Fruit fly (Drosophila melanogaster) whole organism, embryonic: ENCODE data around the gene sinu.

Experiments
- Ada2b ChIP-seq: fragments of 200-800 bp; sonication (Bioruptor generic); IDR thresholded peaks from 2 replicates; pipeline ENCODE4 v1.3.6; 2022; ENCODE audit warnings: missing biosample characterization, missing genetic modification characterization
- BEAF-32 ChIP-seq: fragments of 200-800 bp; sonication (Bioruptor generic); optimal IDR thresholded peaks from 3 replicates; lab custom pipeline; 2017; ENCODE audit warnings: missing biosample characterization, missing genetic modification characterization, mild to moderate bottlenecking, moderate library complexity, missing genetic modification reagents
- CG11093 ChIP-seq: fragments of 200-800 bp; sonication (Bioruptor generic); IDR thresholded peaks from 3 replicates; pipeline ENCODE4 v1.3.6; 2022; ENCODE audit warnings: missing biosample characterization, missing genetic modification characterization
- CG13894 ChIP-seq: fragments of 200-800 bp; sonication (Bioruptor generic); optimal IDR thresholded peaks from 3 replicates; lab custom pipeline; 2018; ENCODE audit warnings: missing biosample characterization, mild to moderate bottlenecking, missing genetic modification characterization, moderate library complexity
- CG14667 ChIP-seq: fragments of 200-800 bp; sonication (Bioruptor generic); IDR thresholded peaks from 2 replicates; pipeline ENCODE4 v1.3.6; 2022; ENCODE audit warnings: missing biosample characterization, missing genetic modification characterization
- CG15073 ChIP-seq: fragments of 200-800 bp; sonication (Bioruptor generic); optimal IDR thresholded peaks from 2 replicates; lab custom pipeline; 2016; ENCODE audit warnings: missing biosample characterization, missing genetic modification characterization
- CG1529 ChIP-seq: fragments of 200-800 bp; sonication (Bioruptor generic); optimal IDR thresholded peaks from 3 replicates; lab custom pipeline; 2018; ENCODE audit warnings: missing biosample characterization, missing genetic modification characterization
- CG1602 ChIP-seq: fragments of 200-800 bp; sonication (Bioruptor generic); optimal IDR thresholded peaks from 3 replicates; lab custom pipeline; 2016; ENCODE audit warnings: missing biosample characterization, missing genetic modification characterization
- CG1603 ChIP-seq: fragments of 200-800 bp; sonication (Bioruptor generic); optimal IDR thresholded peaks from 2 replicates; lab custom pipeline; 2019; ENCODE audit warnings: missing biosample characterization, mild to moderate bottlenecking, missing genetic modification characterization, moderate library complexity
- CG2120 ChIP-seq: fragments of 200-800 bp; sonication (Bioruptor generic); optimal IDR thresholded peaks from 3 replicates; lab custom pipeline; 2016; ENCODE audit warnings: missing biosample characterization, missing genetic modification characterization
- CG30020 ChIP-seq: fragments of 200-800 bp; optimal IDR thresholded peaks from 2 replicates; lab custom pipeline; 2019; ENCODE audit warnings: missing biosample characterization, mild to moderate bottlenecking, missing genetic modification characterization, moderate library complexity
- CG3065 ChIP-seq: fragments of 200-800 bp; sonication (Bioruptor generic); optimal IDR thresholded peaks from 2 replicates; lab custom pipeline; 2016; ENCODE audit warnings: missing biosample characterization, missing genetic modification characterization
- CG31441 ChIP-seq: fragments of 200-800 bp; sonication (Bioruptor generic); IDR thresholded peaks from 2 replicates; pipeline ENCODE4 v1.3.6; 2022; ENCODE audit warnings: missing biosample characterization, missing genetic modification characterization
- CG4328 ChIP-seq: fragments of 200-800 bp; sonication (Bioruptor generic); optimal IDR thresholded peaks from 3 replicates; lab custom pipeline; 2017; ENCODE audit warnings: missing biosample characterization, missing genetic modification reagents, missing genetic modification characterization
- CG4730 ChIP-seq: fragments of 200-800 bp; sonication (Bioruptor generic); IDR thresholded peaks from 2 replicates; pipeline ENCODE4 v1.3.6; 2022; ENCODE audit warnings: missing biosample characterization, missing genetic modification characterization
- CG6254 ChIP-seq: fragments of 200-800 bp; sonication (Bioruptor generic); optimal IDR thresholded peaks from 3 replicates; lab custom pipeline; 2017; ENCODE audit warnings: mild to moderate bottlenecking, missing biosample characterization, missing genetic modification reagents, missing genetic modification characterization
- CG6854 ChIP-seq: fragments of 200-800 bp; sonication (Bioruptor generic); optimal IDR thresholded peaks from 3 replicates; lab custom pipeline; 2017; ENCODE audit warnings: missing biosample characterization, mild to moderate bottlenecking, missing genetic modification characterization
- CG7928 ChIP-seq: fragments of 200-800 bp; sonication (Bioruptor generic); optimal IDR thresholded peaks from 2 replicates; lab custom pipeline; 2017; ENCODE audit warnings: missing biosample characterization, mild to moderate bottlenecking, missing genetic modification characterization
- CG7987 ChIP-seq: fragments of 200-800 bp; sonication (Bioruptor generic); optimal IDR thresholded peaks from 2 replicates; lab custom pipeline; 2018; ENCODE audit warnings: missing biosample characterization, mild to moderate bottlenecking, missing genetic modification characterization, moderate library complexity
- CG8089 ChIP-seq: fragments of 200-800 bp; sonication (Bioruptor generic); optimal IDR thresholded peaks from 3 replicates; lab custom pipeline; 2016; ENCODE audit warnings: missing biosample characterization, missing genetic modification characterization
- CG9437 ChIP-seq: fragments of 200-800 bp; sonication (Bioruptor generic); optimal IDR thresholded peaks from 2 replicates; lab custom pipeline; 2018; ENCODE audit warnings: missing biosample characterization, mild to moderate bottlenecking, missing genetic modification characterization
- Dad ChIP-seq: fragments of 200-800 bp; sonication (Bioruptor generic); optimal IDR thresholded peaks from 3 replicates; lab custom pipeline; 2016; ENCODE audit warnings: missing biosample characterization, missing genetic modification characterization
- Fer1 ChIP-seq: fragments of 200-800 bp; sonication (Bioruptor generic); optimal IDR thresholded peaks from 2 replicates; lab custom pipeline; 2017; ENCODE audit warnings: missing biosample characterization, mild to moderate bottlenecking, missing genetic modification characterization
- HLH3B ChIP-seq: fragments of 200-800 bp; sonication (Bioruptor generic); IDR thresholded peaks from 2 replicates; pipeline ENCODE4 v1.3.6; 2022; ENCODE audit warnings: missing biosample characterization, missing genetic modification characterization
- Hand ChIP-seq: fragments of 200-800 bp; sonication (Bioruptor generic); optimal IDR thresholded peaks from 2 replicates; lab custom pipeline; 2017; ENCODE audit warnings: mild to moderate bottlenecking, missing biosample characterization, missing genetic modification reagents, missing genetic modification characterization
- MESR4 ChIP-seq: fragments of 200-800 bp; sonication (Bioruptor generic); optimal IDR thresholded peaks from 2 replicates; lab custom pipeline; 2018; ENCODE audit warnings: missing biosample characterization, mild to moderate bottlenecking, missing genetic modification characterization, moderate library complexity
- Meics ChIP-seq: fragments of 200-800 bp; sonication (Bioruptor generic); optimal IDR thresholded peaks from 2 replicates; lab custom pipeline; 2017; ENCODE audit warnings: missing biosample characterization, mild to moderate bottlenecking, missing genetic modification characterization
- Neu2 ChIP-seq: fragments of 200-800 bp; sonication (Bioruptor generic); optimal IDR thresholded peaks from 3 replicates; lab custom pipeline; 2016; ENCODE audit warnings: missing biosample characterization, missing genetic modification characterization, borderline replicate concordance
- Nf-YB ChIP-seq: fragments of 200-800 bp; sonication (Bioruptor generic); optimal IDR thresholded peaks from 3 replicates; lab custom pipeline; 2019; ENCODE audit warnings: missing biosample characterization, mild to moderate bottlenecking, missing genetic modification characterization, moderate library complexity
- NfI ChIP-seq: fragments of 200-800 bp; sonication (Bioruptor generic); optimal IDR thresholded peaks from 3 replicates; lab custom pipeline; 2018; ENCODE audit warnings: missing biosample characterization, mild to moderate bottlenecking, missing genetic modification characterization, moderate library complexity
- Oaz ChIP-seq: fragments of 200-800 bp; sonication (Bioruptor generic); IDR thresholded peaks from 2 replicates; pipeline ENCODE4 v1.3.6; 2022; ENCODE audit warnings: missing biosample characterization, missing genetic modification characterization
- Optix ChIP-seq: fragments of 200-800 bp; sonication (Bioruptor generic); IDR thresholded peaks from 3 replicates; pipeline ENCODE4 v1.3.6; 2022; ENCODE audit warnings: missing biosample characterization, missing genetic modification characterization
- Pdp1 ChIP-seq, 2 experiments: fragments of 200-800 bp; sonication (Bioruptor generic); optimal IDR thresholded peaks; 3 replicates each; lab custom pipeline; 2016; ENCODE audit warnings: missing biosample characterization in 2 of 2, missing genetic modification characterization in 2 of 2, mild to moderate bottlenecking in 1 of 2, moderate library complexity in 1 of 2
- Xbp1 ChIP-seq: fragments of 200-800 bp; sonication (Bioruptor generic); optimal IDR thresholded peaks from 3 replicates; lab custom pipeline; 2016; ENCODE audit warnings: missing biosample characterization, mild to moderate bottlenecking, missing genetic modification characterization
- ab ChIP-seq: fragments of 200-800 bp; sonication (Bioruptor generic); optimal IDR thresholded peaks from 2 replicates; lab custom pipeline; 2016; ENCODE audit warnings: missing biosample characterization, missing genetic modification characterization
- al ChIP-seq: fragments of 200-800 bp; sonication (Bioruptor generic); IDR thresholded peaks from 2 replicates; pipeline ENCODE4 v1.3.6; 2022; ENCODE audit warnings: missing biosample characterization, missing genetic modification characterization
- br ChIP-seq: fragments of >200 bp; optimal IDR thresholded peaks from 2 replicates; lab custom pipeline; 2017
- dmrt99B ChIP-seq: fragments of 200-800 bp; sonication (Bioruptor generic); optimal IDR thresholded peaks from 2 replicates; lab custom pipeline; 2018; ENCODE audit warnings: missing biosample characterization, mild to moderate bottlenecking, missing genetic modification characterization, moderate library complexity
- dpn ChIP-seq, 2 experiments: fragments of 200-800 bp; sonication (Bioruptor generic); optimal IDR thresholded peaks; 3 replicates each; lab custom pipeline; 2016; ENCODE audit warnings: missing biosample characterization in 2 of 2, missing genetic modification characterization in 2 of 2
- fru ChIP-seq: fragments of >200 bp; optimal IDR thresholded peaks from 2 replicates; lab custom pipeline; 2017
- gsb ChIP-seq: fragments of 200-800 bp; sonication (Bioruptor generic); IDR thresholded peaks from 2 replicates; pipeline ENCODE4 v1.3.6; 2022; ENCODE audit warnings: missing biosample characterization, missing genetic modification characterization
- gt ChIP-seq: fragments of 200-800 bp; sonication (Bioruptor generic); IDR thresholded peaks from 2 replicates; pipeline ENCODE4 v1.3.6; 2022; ENCODE audit warnings: missing biosample characterization, missing genetic modification characterization
- kah ChIP-seq: fragments of 200-800 bp; sonication (Bioruptor generic); optimal IDR thresholded peaks from 2 replicates; lab custom pipeline; 2018; ENCODE audit warnings: missing biosample characterization, mild to moderate bottlenecking, missing genetic modification characterization
- luna ChIP-seq: fragments of 200-800 bp; sonication (Bioruptor generic); optimal IDR thresholded peaks from 2 replicates; lab custom pipeline; 2016; ENCODE audit warnings: missing biosample characterization, missing genetic modification characterization
- nau ChIP-seq: fragments of 200-800 bp; sonication (Bioruptor generic); optimal IDR thresholded peaks from 3 replicates; lab custom pipeline; 2017; ENCODE audit warnings: missing biosample characterization, mild to moderate bottlenecking, missing genetic modification characterization, missing genetic modification reagents
- peb ChIP-seq: fragments of 200-800 bp; sonication (Bioruptor generic); IDR thresholded peaks from 2 replicates; pipeline ENCODE4 v1.3.6; 2022; ENCODE audit warnings: missing biosample characterization, missing genetic modification characterization
- pfk ChIP-seq: fragments of 200-800 bp; sonication (Bioruptor generic); optimal IDR thresholded peaks from 2 replicates; lab custom pipeline; 2018; ENCODE audit warnings: missing biosample characterization, mild to moderate bottlenecking, missing genetic modification characterization, moderate library complexity
- sens-2 ChIP-seq: fragments of 200-800 bp; sonication (Bioruptor generic); IDR thresholded peaks from 2 replicates; pipeline ENCODE4 v1.3.6; 2022; ENCODE audit warnings: missing biosample characterization, missing genetic modification characterization
- tna ChIP-seq: fragments of 200-800 bp; sonication (Bioruptor generic); IDR thresholded peaks from 2 replicates; pipeline ENCODE4 v1.3.6; 2022; ENCODE audit warnings: missing biosample characterization, missing genetic modification characterization; ENCODE audit not compliant: partially characterized antibody
- trem ChIP-seq: fragments of 200-800 bp; optimal IDR thresholded peaks from 3 replicates; lab custom pipeline; 2019; ENCODE audit warnings: missing biosample characterization, mild to moderate bottlenecking, missing genetic modification characterization, moderate library complexity
- usp ChIP-seq: fragments of >200 bp; optimal IDR thresholded peaks from 2 replicates; lab custom pipeline; 2017; ENCODE audit warnings: missing biosample characterization, missing genetic modification characterization
- vvl ChIP-seq: fragments of 200-800 bp; sonication (Bioruptor generic); IDR thresholded peaks from 2 replicates; pipeline ENCODE4 v1.3.6; 2022; ENCODE audit warnings: missing biosample characterization, missing genetic modification characterization
- zen ChIP-seq: fragments of 200-800 bp; sonication (Bioruptor generic); optimal IDR thresholded peaks from 3 replicates; lab custom pipeline; 2018; ENCODE audit warnings: missing biosample characterization, mild to moderate bottlenecking, missing genetic modification characterization, moderate library complexity

sinu gene

DNA sequence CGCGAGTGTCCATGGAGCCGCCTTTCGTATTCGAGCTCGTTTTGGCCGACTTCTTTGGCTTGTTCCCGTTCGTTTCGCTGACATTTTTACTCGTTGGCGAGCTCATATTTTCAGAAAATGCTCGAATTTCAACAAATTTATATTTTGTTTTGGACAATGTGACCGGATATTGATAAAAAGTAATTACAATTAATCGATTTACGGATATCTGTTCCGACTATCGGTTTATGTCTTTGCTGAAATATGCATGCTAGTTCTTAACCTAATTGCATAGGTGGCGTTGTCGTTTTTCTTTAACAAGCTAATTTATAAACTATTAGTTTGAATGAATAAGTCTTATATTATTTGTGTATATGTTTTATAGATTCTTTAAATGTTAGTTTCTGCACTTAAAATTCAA, 46.7 kb upstream of the sinu start, which contains the start of gene Eaf6 (continued):
- TF ChIP-seq dpn (GFP tag; optimal IDR thresholded peaks at IDR 0.05; lab: Kevin White, UChicago) (no peak), Hand (GFP tag; lab: Kevin White, UChicago) (no peak), br (no peak), CG7987 (GFP tag; lab: Kevin White, UChicago) (no peak), HLH3B (GFP tag; lab: Robert Waterston, UW) (no peak), CG9437 (no peak), CG4328 (GFP tag; lab: Kevin White, UChicago) (no peak), CG6854 (no peak), gsb (no peak), Pdp1 (GFP tag; optimal IDR thresholded peaks at IDR 0.05; lab: Kevin White, UChicago) (no peak), CG31441 (GFP tag; lab: Robert Waterston, UW) (no peak), dmrt99B (tag; lab: Kevin White, UChicago) (no peak), CG1603 (peak; percentile 33), Neu2 (GFP tag; lab: Kevin White, UChicago) (no peak), Dad (GFP tag; lab: Kevin White, UChicago) (no peak), trem (tag; lab: Kevin White, UChicago) (peak; percentile 54), Meics (GFP tag; lab: Kevin White, UChicago) (no peak), Oaz (GFP tag; lab: Robert Waterston, UW) (no peak), Fer1 (no peak), BEAF-32 (GFP tag; lab: Kevin White, UChicago) (peak; percentile 59), CG7928 (GFP tag; lab: Kevin White, UChicago) (no peak), CG14667 (no peak), CG30020 (tag; lab: Kevin White, UChicago) (no peak), CG1529 (GFP tag; lab: Kevin White, UChicago) (no peak), vvl (GFP tag; lab: Robert Waterston, UW) (peak; percentile 55; the same call in 1 of the 2 replicates), zen (tag; lab: Kevin White, UChicago) (peak; percentile 87), Ada2b (GFP tag; lab: Robert Waterston, UW) (no peak), luna (GFP tag; lab: Kevin White, UChicago) (no peak), Optix (no peak), tna (no peak), pfk (GFP tag; lab: Kevin White, UChicago) (no peak), NfI (GFP tag; lab: Kevin White, UChicago) (no peak), CG11093 (GFP tag; lab: Robert Waterston, UW) (no peak), MESR4 (peak; percentile 43), kah (GFP tag; lab: Kevin White, UChicago) (no peak), CG15073 (no peak)

DNA sequence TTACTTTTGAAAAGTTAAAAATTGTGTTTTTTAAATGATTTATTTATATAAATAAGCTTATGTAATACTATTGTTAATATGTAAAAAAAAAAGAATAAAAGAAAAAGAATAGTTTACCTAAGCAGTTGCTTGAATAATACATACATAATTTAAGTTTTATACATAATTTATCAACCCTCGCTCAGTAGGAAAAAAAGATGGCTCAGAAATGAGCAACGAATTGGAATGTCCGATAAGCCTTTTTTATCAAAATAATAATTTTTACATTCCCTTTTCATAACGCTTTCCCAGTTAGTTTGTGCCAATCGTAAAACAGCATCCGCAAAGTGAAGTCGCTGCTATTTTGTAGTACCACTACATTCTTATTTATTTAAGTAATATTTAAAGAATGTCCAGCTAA, 43.1 kb upstream of the sinu start, which contains the start of gene mthl2:
Gene mthl2 (plus strand): TSS at position 301 of the 400 bp plus-strand sequence.
- TF ChIP-seq Xbp1 (GFP tag; lab: Kevin White, UChicago), result no peak
- no peak for TF ChIP-seq peb (GFP tag; lab: Robert Waterston, UW)
- no peak for TF ChIP-seq NfI (GFP tag; lab: Kevin White, UChicago)
- no peak for TF ChIP-seq CG6254 (GFP tag; lab: Kevin White, UChicago)
- TF ChIP-seq usp (GFP tag; lab: Kevin White, UChicago), result no peak
- no peak for TF ChIP-seq CG2120 (GFP tag; lab: Kevin White, UChicago)
- TF ChIP-seq CG3065, result no peak
- TF ChIP-seq sens-2 (GFP tag; lab: Robert Waterston, UW), result no peak
- no peak for TF ChIP-seq al
- no peak for TF ChIP-seq ab
- TF ChIP-seq nau (GFP tag; lab: Kevin White, UChicago), result no peak
- no peak for TF ChIP-seq CG8089
- TF ChIP-seq CG4730, result no peak
- TF ChIP-seq gt (GFP tag; lab: Robert Waterston, UW), result no peak
- TF ChIP-seq CG13894, result no peak
- no peak for TF ChIP-seq CG1602 (GFP tag; lab: Kevin White, UChicago)
- no peak for TF ChIP-seq Nf-YB (GFP tag; lab: Kevin White, UChicago)
- TF ChIP-seq CG7987 (GFP tag; lab: Kevin White, UChicago), result no peak
- TF ChIP-seq fru (lab: Kevin White, UChicago), result no peak
- TF ChIP-seq, all 482 proteins: peak for 0
